Worm (Caenorhabditis elegans): Measurements from ENCODE around the gene ftn-1.
A peak's percentile ranks its signal among the peaks of the same experiment; 100 is the strongest.

Gene ftn-1

ce11 chrV:7547479-7547878 is at the start of gene ftn-1:
Gene ftn-1, minus strand, starts transcription at chrV:7547579.
- TF ChIP-seq mep-1 (tag; optimal IDR thresholded peaks at IDR 0.05) (no peak), cnd-1 (tag; optimal IDR thresholded peaks at IDR 0.05) (no peak)

ce11 chrV:7595132-7595531 is 47.8 kb upstream of the ftn-1 start:
- TF ChIP-seq blmp-1 (tag; optimal IDR thresholded peaks at IDR 0.05) (no peak), nhr-12 (tag; optimal IDR thresholded peaks at IDR 0.05) (no peak), M03D4.4 (tag; optimal IDR thresholded peaks at IDR 0.05) (no peak), nhr-76 (tag; optimal IDR thresholded peaks at IDR 0.05) (no peak), bed-3 (GFP tag; optimal IDR thresholded peaks at IDR 0.05) (no peak), zip-8 (tag; optimal IDR thresholded peaks at IDR 0.05) (no peak), nhr-2 (tag; optimal IDR thresholded peaks at IDR 0.05) (no peak), cnd-1 (tag; optimal IDR thresholded peaks at IDR 0.05) (no peak), lsy-2 (tag; optimal IDR thresholded peaks at IDR 0.05) (no peak), elt-1 (tag; optimal IDR thresholded peaks at IDR 0.05; ENCODE audit: borderline replicate concordance, insufficient read depth) (no peak), elt-3 (tag; optimal IDR thresholded peaks at IDR 0.05) (no peak), tbx-8 (GFP tag; optimal IDR thresholded peaks at IDR 0.05) (no peak), pha-4 (tag; optimal IDR thresholded peaks at IDR 0.05) (no peak), mls-2 (tag; optimal IDR thresholded peaks at IDR 0.05) (no peak), unc-62 (GFP tag; optimal IDR thresholded peaks at IDR 0.05) (no peak), ceh-39 (tag; optimal IDR thresholded peaks at IDR 0.05) (no peak), lin-32 (GFP tag; optimal IDR thresholded peaks at IDR 0.05) (no peak), hlh-1 (tag; optimal IDR thresholded peaks at IDR 0.05) (no peak), lin-13 (tag; optimal IDR thresholded peaks at IDR 0.05) (no peak), ceh-83 (GFP tag; optimal IDR thresholded peaks at IDR 0.05) (no peak)

- TF ChIP-seq ceh-39 (tag; optimal IDR thresholded peaks at IDR 0.05), result no peak
- no peak for TF ChIP-seq ceh-83 (GFP tag; optimal IDR thresholded peaks at IDR 0.05)
- no peak for TF ChIP-seq ces-1 (GFP tag; optimal IDR thresholded peaks at IDR 0.05)
- no peak for TF ChIP-seq mab-5 (tag; optimal IDR thresholded peaks at IDR 0.05)
- TF ChIP-seq blmp-1 (tag; optimal IDR thresholded peaks at IDR 0.05), result no peak
- no peak for TF ChIP-seq lin-32 (GFP tag; optimal IDR thresholded peaks at IDR 0.05)
- TF ChIP-seq zip-8 (tag; optimal IDR thresholded peaks at IDR 0.05), result no peak
- TF ChIP-seq cnd-1 (tag; optimal IDR thresholded peaks at IDR 0.05), result no peak
- TF ChIP-seq snpc-4 (tag; optimal IDR thresholded peaks at IDR 0.05), result no peak
- TF ChIP-seq hlh-1 (tag; optimal IDR thresholded peaks at IDR 0.05), result no peak
- no peak for TF ChIP-seq nhr-76 (tag; optimal IDR thresholded peaks at IDR 0.05)
- no peak for TF ChIP-seq bed-3 (GFP tag; optimal IDR thresholded peaks at IDR 0.05)
- TF ChIP-seq lsy-2 (tag; optimal IDR thresholded peaks at IDR 0.05), result no peak
Measured at ce11 chrV:7590454-7590853, 43.1 kb upstream of the ftn-1 start, which contains the start of gene C50E3.6. Gene C50E3.6, minus strand, starts transcription at chrV:7590554.

ce11 chrV:7587637-7588036 is 40.3 kb upstream of the ftn-1 start, which contains the start of the genes F19F10.11 and C50E3.5:
Gene F19F10.11, minus strand, starts transcription at chrV:7587704.
Gene C50E3.5, plus strand, starts transcription at chrV:7587996.
- TF ChIP-seq nhr-237 (tag; optimal IDR thresholded peaks at IDR 0.05) (no peak), ces-1 (GFP tag; optimal IDR thresholded peaks at IDR 0.05) (peak; percentile 20), lsy-2 (tag; optimal IDR thresholded peaks at IDR 0.05) (peak; percentile 5), mep-1 (tag; optimal IDR thresholded peaks at IDR 0.05) (peak; percentile 52)

- TF ChIP-seq cnd-1 (tag; optimal IDR thresholded peaks at IDR 0.05) (no peak), tbx-8 (GFP tag; optimal IDR thresholded peaks at IDR 0.05) (no peak), elt-1 (tag; optimal IDR thresholded peaks at IDR 0.05; ENCODE audit: borderline replicate concordance, insufficient read depth) (no peak), ces-1 (GFP tag; optimal IDR thresholded peaks at IDR 0.05) (peak; percentile 48), zip-8 (tag; optimal IDR thresholded peaks at IDR 0.05) (no peak), bed-3 (GFP tag; optimal IDR thresholded peaks at IDR 0.05) (no peak), ztf-11 (tag; optimal IDR thresholded peaks at IDR 0.05) (no peak), nhr-237 (tag; optimal IDR thresholded peaks at IDR 0.05) (peak; percentile 30), pha-4 (tag; optimal IDR thresholded peaks at IDR 0.05) (peak; percentile 47), mep-1 (tag; optimal IDR thresholded peaks at IDR 0.05) (peak; percentile 53), hlh-1 (tag; optimal IDR thresholded peaks at IDR 0.05) (no peak), mab-5 (tag; optimal IDR thresholded peaks at IDR 0.05) (no peak)
Measured at ce11 chrV:7580378-7580777, 33.0 kb upstream of the ftn-1 start, which contains the start of gene ets-6. Gene ets-6, minus strand, starts transcription at chrV:7580546.

- TF ChIP-seq ham-2 (GFP tag; optimal IDR thresholded peaks at IDR 0.05) (no peak), lin-13 (tag; optimal IDR thresholded peaks at IDR 0.05) (no peak), lsy-2 (tag; optimal IDR thresholded peaks at IDR 0.05) (no peak), ceh-39 (tag; optimal IDR thresholded peaks at IDR 0.05) (no peak), hlh-1 (tag; optimal IDR thresholded peaks at IDR 0.05) (peak; percentile 6), blmp-1 (tag; optimal IDR thresholded peaks at IDR 0.05) (no peak), zip-8 (tag; optimal IDR thresholded peaks at IDR 0.05) (no peak), elt-1 (tag; optimal IDR thresholded peaks at IDR 0.05; ENCODE audit: borderline replicate concordance, insufficient read depth) (no peak), flh-1 (GFP tag; optimal IDR thresholded peaks at IDR 0.05) (no peak), sem-2 (GFP tag; optimal IDR thresholded peaks at IDR 0.05) (no peak), nhr-28 (tag; optimal IDR thresholded peaks at IDR 0.05) (no peak), mls-2 (tag; optimal IDR thresholded peaks at IDR 0.05) (no peak), unc-39 (tag; optimal IDR thresholded peaks at IDR 0.05) (no peak), M03D4.4 (tag; optimal IDR thresholded peaks at IDR 0.05) (no peak), ztf-11 (tag; optimal IDR thresholded peaks at IDR 0.05) (no peak), mab-5 (tag; optimal IDR thresholded peaks at IDR 0.05) (no peak), unc-62 (GFP tag; optimal IDR thresholded peaks at IDR 0.05) (no peak), lin-32 (GFP tag; optimal IDR thresholded peaks at IDR 0.05) (no peak), pha-4 (tag; optimal IDR thresholded peaks at IDR 0.05) (peak; percentile 32), cnd-1 (tag; optimal IDR thresholded peaks at IDR 0.05) (no peak), snpc-4 (tag; optimal IDR thresholded peaks at IDR 0.05) (no peak), drap-1 (GFP tag; optimal IDR thresholded peaks at IDR 0.05) (no peak), tbx-8 (GFP tag; optimal IDR thresholded peaks at IDR 0.05) (no peak), bed-3 (GFP tag; optimal IDR thresholded peaks at IDR 0.05) (no peak), mep-1 (tag; optimal IDR thresholded peaks at IDR 0.05) (peak; percentile 13), ceh-43 (GFP tag; optimal IDR thresholded peaks at IDR 0.05) (no peak), ces-1 (GFP tag; optimal IDR thresholded peaks at IDR 0.05) (peak; percentile 67), nhr-76 (tag; optimal IDR thresholded peaks at IDR 0.05) (no peak), unc-120 (tag; optimal IDR thresholded peaks at IDR 0.05; ENCODE audit: poor library complexity, severe bottlenecking) (no peak), nhr-2 (tag; optimal IDR thresholded peaks at IDR 0.05) (no peak)
Measured at ce11 chrV:7575563-7575962, 28.2 kb upstream of the ftn-1 start, which contains the start of the genes snu-66 and ints-9. Gene snu-66, minus strand, starts transcription at chrV:7575670. Gene ints-9, plus strand, starts transcription at chrV:7575802.
